Worm (Caenorhabditis elegans): ENCODE data around the gene ppt-1.
A peak's percentile ranks its signal among the peaks of the same experiment; 100 is the strongest.

The ppt-1 gene

ce11 chrV:6657532-6658259 is 31.6 kb upstream of the ppt-1 start:
- TF ChIP-seq ztf-1 (GFP tag; conservative IDR thresholded peaks at IDR 0.05) (no peak), sma-3 (GFP tag; optimal IDR thresholded peaks at IDR 0.05) (peak; percentile 20), skn-1 (tag; optimal IDR thresholded peaks at IDR 0.05) (peak; percentile 13), nhr-237 (tag; optimal IDR thresholded peaks at IDR 0.05) (no peak), sem-4 (tag; optimal IDR thresholded peaks at IDR 0.05) (no peak), snpc-4 (tag; optimal IDR thresholded peaks at IDR 0.05) (peak; percentile 5), lin-13 (GFP tag; optimal IDR thresholded peaks at IDR 0.05) (no peak)

- peak; percentile 72 for TF ChIP-seq sma-3 (GFP tag; optimal IDR thresholded peaks at IDR 0.05)
- no peak for TF ChIP-seq skn-1 (tag; optimal IDR thresholded peaks at IDR 0.05)
- no peak for TF ChIP-seq nhr-6 (tag; optimal IDR thresholded peaks at IDR 0.05)
- peak; percentile 78 for TF ChIP-seq nhr-25 (tag; optimal IDR thresholded peaks at IDR 0.05)
- no peak for TF ChIP-seq nhr-11 (tag; optimal IDR thresholded peaks at IDR 0.05)
- no peak for TF ChIP-seq aly-2 (tag; optimal IDR thresholded peaks at IDR 0.05)
- TF ChIP-seq F13H6.1 (tag; optimal IDR thresholded peaks at IDR 0.05): peak; percentile 32
- peak; percentile 81 for TF ChIP-seq crh-2 (tag; optimal IDR thresholded peaks at IDR 0.05)
- peak; percentile 82 for TF ChIP-seq unc-55 (GFP tag; optimal IDR thresholded peaks at IDR 0.05)
- peak; percentile 12 for TF ChIP-seq egl-27 (tag; optimal IDR thresholded peaks at IDR 0.05)
- no peak for TF ChIP-seq alr-1 (tag; optimal IDR thresholded peaks at IDR 0.05)
- TF ChIP-seq C34F6.9 (tag; optimal IDR thresholded peaks at IDR 0.05): peak; percentile 81
- no peak for TF ChIP-seq unc-39 (tag; optimal IDR thresholded peaks at IDR 0.05)
- no peak for TF ChIP-seq elt-3 (tag; optimal IDR thresholded peaks at IDR 0.05)
- TF ChIP-seq R02D3.7 (tag; optimal IDR thresholded peaks at IDR 0.05): no peak
- TF ChIP-seq zag-1 (tag; optimal IDR thresholded peaks at IDR 0.05): no peak
- no peak for TF ChIP-seq unc-62 (GFP tag; optimal IDR thresholded peaks at IDR 0.05)
- TF ChIP-seq ceh-82 (tag; optimal IDR thresholded peaks at IDR 0.05): peak; percentile 87
- no peak for TF ChIP-seq ztf-4 (tag; optimal IDR thresholded peaks at IDR 0.05)
- TF ChIP-seq blmp-1 (tag; optimal IDR thresholded peaks at IDR 0.05; ENCODE audit: insufficient read depth): peak; percentile 87
- peak; percentile 73 for TF ChIP-seq sma-9 (GFP tag; optimal IDR thresholded peaks at IDR 0.05)
- TF ChIP-seq sma-9 (tag; optimal IDR thresholded peaks at IDR 0.05): no peak
- TF ChIP-seq lin-11 (tag; optimal IDR thresholded peaks at IDR 0.05): no peak
- TF ChIP-seq mab-5 (tag; optimal IDR thresholded peaks at IDR 0.05): peak; percentile 23
- TF ChIP-seq elt-1 (tag; optimal IDR thresholded peaks at IDR 0.05): no peak
- peak; percentile 82 for TF ChIP-seq nhr-129 (tag; optimal IDR thresholded peaks at IDR 0.05)
- TF ChIP-seq ZK546.5 (tag; optimal IDR thresholded peaks at IDR 0.05): no peak
- no peak for TF ChIP-seq nhr-10 (tag; optimal IDR thresholded peaks at IDR 0.05)
- peak; percentile 11 for TF ChIP-seq ama-1 (optimal IDR thresholded peaks at IDR 0.05)
- TF ChIP-seq nhr-12 (tag; optimal IDR thresholded peaks at IDR 0.05): no peak
- no peak for TF ChIP-seq nhr-237 (tag; optimal IDR thresholded peaks at IDR 0.05)
- TF ChIP-seq nhr-23 (tag; optimal IDR thresholded peaks at IDR 0.05): no peak
- peak; percentile 34 for TF ChIP-seq lin-13 (GFP tag; optimal IDR thresholded peaks at IDR 0.05)
- no peak for TF ChIP-seq nhr-77 (tag; optimal IDR thresholded peaks at IDR 0.05)
- no peak for TF ChIP-seq mbf-1 (tag; optimal IDR thresholded peaks at IDR 0.05)
- TF ChIP-seq ceh-16 (tag; optimal IDR thresholded peaks at IDR 0.05): no peak
- peak; percentile 54 to 80 for TF ChIP-seq lsy-2 (tag; optimal IDR thresholded peaks at IDR 0.05)
- no peak for TF ChIP-seq peb-1 (tag; optimal IDR thresholded peaks at IDR 0.05)
- TF ChIP-seq Y55F3AM.14 (GFP tag; optimal IDR thresholded peaks at IDR 0.05): no peak
- peak; percentile 62 for TF ChIP-seq nhr-21 (tag; optimal IDR thresholded peaks at IDR 0.05)
- TF ChIP-seq ztf-11 (tag; optimal IDR thresholded peaks at IDR 0.05): no peak
- no peak for TF ChIP-seq dmd-4 (tag; optimal IDR thresholded peaks at IDR 0.05)
- peak; percentile 66 for TF ChIP-seq gmeb-1 (tag; optimal IDR thresholded peaks at IDR 0.05)
- TF ChIP-seq ztf-1 (GFP tag; conservative IDR thresholded peaks at IDR 0.05): no peak
- peak; percentile 38 for TF ChIP-seq sem-4 (tag; optimal IDR thresholded peaks at IDR 0.05)
- TF ChIP-seq lin-39 (tag; optimal IDR thresholded peaks at IDR 0.05): no peak
- no peak for TF ChIP-seq mdl-1 (tag; optimal IDR thresholded peaks at IDR 0.05)
- peak; percentile 51 for TF ChIP-seq fos-1 (tag; optimal IDR thresholded peaks at IDR 0.05)
Observed at ce11 chrV:6656451-6657115, 30.4 kb upstream of the ppt-1 start, which contains the start of gene snb-1. Gene snb-1 (minus strand): TSS chrV:6656501.

Measured in whole organism, L2 larva.